Worm (Caenorhabditis elegans) whole organism, midembryonic: ENCODE data around the gene srw-97.

Experiments
- T22C8.4 ChIP-seq: fragments of 200-800 bp; sonication (Bioruptor generic); IDR thresholded peaks from 2 replicates; pipeline ENCODE4 v1.3.6; 2022; ENCODE audit warnings: missing genetic modification characterization, missing compliant biosample characterization
- cog-1 ChIP-seq: sonication (generic microtip); optimal IDR thresholded peaks from 2 replicates; lab custom pipeline; 2016; ENCODE audit warnings: missing genetic modification characterization, missing compliant biosample characterization
- flt-1 ChIP-seq: fragments of 200-800 bp; sonication (Bioruptor generic); IDR thresholded peaks from 2 replicates; pipeline ENCODE4 v1.3.6; 2022; ENCODE audit warnings: missing genetic modification characterization, missing compliant biosample characterization
- klf-2 ChIP-seq: fragments of 200-800 bp; sonication (Bioruptor generic); conservative IDR thresholded peaks from 2 replicates; pipeline ENCODE4 v1.3.6; 2022; ENCODE audit warnings: missing genetic modification reagents, missing genetic modification characterization, missing compliant biosample characterization
- med-1 ChIP-seq: sonication (generic microtip); optimal IDR thresholded peaks from 2 replicates; lab custom pipeline; 2017; ENCODE audit warnings: missing genetic modification characterization, mild to moderate bottlenecking, missing compliant biosample characterization, antibody characterized with exemption, missing genetic modification reagents; ENCODE audit not compliant: insufficient read depth
- ref-1 ChIP-seq: fragments of 200-800 bp; sonication (Bioruptor generic); conservative IDR thresholded peaks from 2 replicates; pipeline ENCODE4 v1.3.6; 2022; ENCODE audit warnings: missing genetic modification reagents, missing genetic modification characterization, missing compliant biosample characterization
- tab-1 ChIP-seq: fragments of 200-800 bp; sonication (Bioruptor generic); IDR thresholded peaks from 2 replicates; pipeline ENCODE4 v1.3.6; 2022; ENCODE audit warnings: missing genetic modification characterization, missing compliant biosample characterization
- ztf-23 ChIP-seq: fragments of 200-800 bp; sonication (Bioruptor generic); IDR thresholded peaks from 2 replicates; pipeline ENCODE4 v1.3.6; 2022; ENCODE audit warnings: missing genetic modification reagents, missing genetic modification characterization, missing compliant biosample characterization
- ztf-29 ChIP-seq: fragments of 200-800 bp; sonication (Bioruptor generic); IDR thresholded peaks from 2 replicates; pipeline ENCODE4 v1.3.6; 2022; ENCODE audit warnings: missing genetic modification reagents, missing genetic modification characterization, missing compliant biosample characterization

The srw-97 gene

ce11 chrII:1621180-1621579 is 47.6 kb downstream of the srw-97 start, which contains the start of gene fbxa-158:
Gene fbxa-158, minus strand, starts transcription at chrII:1621280.
- TF ChIP-seq tab-1 (GFP tag; lab: Robert Waterston, UW) (no peak), ref-1 (no peak), ztf-23 (GFP tag; lab: Robert Waterston, UW) (no peak), cog-1 (tag; lab: Kevin White, UChicago) (no peak), ztf-29 (GFP tag; lab: Robert Waterston, UW) (no peak), T22C8.4 (GFP tag; lab: Robert Waterston, UW) (no peak), flt-1 (GFP tag; lab: Robert Waterston, UW) (no peak), med-1 (GFP tag; lab: Kevin White, UChicago) (no peak), klf-2 (GFP tag; lab: Robert Waterston, UW) (no peak)

- TF ChIP-seq cog-1 (tag; lab: Kevin White, UChicago) = no peak
- no peak for TF ChIP-seq ztf-23 (GFP tag; lab: Robert Waterston, UW)
- TF ChIP-seq tab-1 (GFP tag; lab: Robert Waterston, UW) = no peak
- TF ChIP-seq T22C8.4 (GFP tag; lab: Robert Waterston, UW) = no peak
- no peak for TF ChIP-seq ztf-29 (GFP tag; lab: Robert Waterston, UW)
- no peak for TF ChIP-seq flt-1 (GFP tag; lab: Robert Waterston, UW)
- TF ChIP-seq klf-2 (GFP tag; lab: Robert Waterston, UW) = no peak
- no peak for TF ChIP-seq ref-1
- no peak for TF ChIP-seq med-1 (GFP tag; lab: Kevin White, UChicago)
Measured at ce11 chrII:1618948-1619347, 49.9 kb downstream of the srw-97 start, which contains the start of gene fbxa-166. Gene fbxa-166, minus strand, starts transcription at chrII:1619048.
